Worm (Caenorhabditis elegans) whole organism, L1 larva: ENCODE measurements around the gene DC2.5.

Experiments
- ama-1 ChIP-seq: fragments of 150-350 bp; optimal IDR thresholded peaks from 2 replicates; lab custom pipeline; 2014
- ceh-82 ChIP-seq, 3 experiments: fragments of 150-350 bp in 1 of 3; sonication (generic microtip) in 2 of 3; optimal IDR thresholded peaks; 2 replicates each; lab custom pipeline; 2014 to 2017; ENCODE audit warnings: missing biosample characterization in 3 of 3, missing genetic modification characterization in 3 of 3
- lin-15B ChIP-seq: fragments of 150-350 bp; sonication (generic microtip); optimal IDR thresholded peaks from 3 replicates; lab custom pipeline; 2014; ENCODE audit warnings: missing biosample characterization, missing genetic modification characterization
- mep-1 ChIP-seq: fragments of 150-350 bp; optimal IDR thresholded peaks from 2 replicates; lab custom pipeline; 2014; ENCODE audit warnings: missing biosample characterization, missing genetic modification characterization
- nhr-237 ChIP-seq: fragments of 150-350 bp; optimal IDR thresholded peaks from 2 replicates; lab custom pipeline; 2014; ENCODE audit warnings: missing biosample characterization, missing genetic modification characterization
- nhr-76 ChIP-seq: sonication (generic microtip); optimal IDR thresholded peaks from 2 replicates; lab custom pipeline; 2017; ENCODE audit warnings: missing biosample characterization, missing genetic modification characterization
- sox-4 ChIP-seq: sonication (generic microtip); optimal IDR thresholded peaks from 2 replicates; lab custom pipeline; 2016; ENCODE audit warnings: missing genetic modification characterization, missing compliant biosample characterization
- tbx-2 ChIP-seq: sonication (generic microtip); optimal IDR thresholded peaks from 2 replicates; lab custom pipeline; 2016; ENCODE audit warnings: missing genetic modification characterization, missing compliant biosample characterization

ce11 chrV:166687-167086 lies 45.9 kb downstream of the DC2.5 start, which contains the start of gene Y108G3AL.2:
- TF ChIP-seq lin-15B (tag; lab: Kevin White, UChicago) (no peak), nhr-237 (tag; lab: Kevin White, UChicago) (no peak), mep-1 (tag; lab: Kevin White, UChicago) (no peak), sox-4 (tag; lab: Kevin White, UChicago) (no peak), ama-1 (lab: Kevin White, UChicago) (no peak), nhr-76 (no peak), tbx-2 (no peak), ceh-82 (tag; optimal IDR thresholded peaks at IDR 0.05; lab: Kevin White, UChicago) (no peak)
